Worm (Caenorhabditis elegans): ENCODE data around the gene Y54G2A.45.

- TF ChIP-seq aly-2 (tag; optimal IDR thresholded peaks at IDR 0.05) (no peak), zag-1 (tag; optimal IDR thresholded peaks at IDR 0.05) (no peak), unc-62 (GFP tag; optimal IDR thresholded peaks at IDR 0.05) (no peak), egl-27 (tag; optimal IDR thresholded peaks at IDR 0.05) (no peak), nhr-237 (tag; optimal IDR thresholded peaks at IDR 0.05) (no peak), nhr-11 (tag; optimal IDR thresholded peaks at IDR 0.05) (no peak), nhr-76 (tag; optimal IDR thresholded peaks at IDR 0.05) (no peak), tbx-2 (tag; optimal IDR thresholded peaks at IDR 0.05) (no peak), ama-1 (optimal IDR thresholded peaks at IDR 0.05) (no peak), mdl-1 (tag; optimal IDR thresholded peaks at IDR 0.05) (no peak)
These were observed 46.5 kb upstream of the Y54G2A.45 start, which contains the start of gene Y54G2A.38 for ce11 chrIV:2759163-2759562.

All from whole organism, L3 larva.